Fruit fly (Drosophila melanogaster) whole organism, embryonic: ENCODE measurements around the gene orion.
A peak's percentile ranks its signal among the peaks of the same experiment; 100 is the strongest.

ENCODE experiments used
- Antp ChIP-seq: fragments of 200-800 bp; sonication (Bioruptor generic); optimal IDR thresholded peaks from 3 replicates; lab custom pipeline; 2016; ENCODE audit warnings: missing biosample characterization, missing genetic modification characterization
- Awh ChIP-seq: fragments of 200-800 bp; sonication (Bioruptor generic); IDR thresholded peaks from 2 replicates; pipeline ENCODE4, ENCODE4 v1.3.6; 2022; ENCODE audit warnings: missing biosample characterization, missing genetic modification characterization
- BEAF-32 ChIP-seq: fragments of 200-800 bp; sonication (Bioruptor generic); optimal IDR thresholded peaks from 3 replicates; lab custom pipeline; 2017; ENCODE audit warnings: missing biosample characterization, missing genetic modification characterization, mild to moderate bottlenecking, moderate library complexity, missing genetic modification reagents
- CG10565 ChIP-seq: fragments of 200-800 bp; sonication (Bioruptor generic); optimal IDR thresholded peaks from 3 replicates; lab custom pipeline; 2016; ENCODE audit warnings: missing biosample characterization, mild to moderate bottlenecking, missing genetic modification characterization
- CG10979 ChIP-seq: fragments of 200-800 bp; sonication (Bioruptor generic); optimal IDR thresholded peaks from 2 replicates; lab custom pipeline; 2018; ENCODE audit warnings: missing biosample characterization, mild to moderate bottlenecking, missing genetic modification characterization, moderate library complexity
- CG11504 ChIP-seq: fragments of 200-800 bp; sonication (Bioruptor generic); optimal IDR thresholded peaks from 3 replicates; lab custom pipeline; 2019; ENCODE audit warnings: missing biosample characterization, mild to moderate bottlenecking, missing genetic modification characterization, moderate library complexity
- CG12391 ChIP-seq: fragments of 200-800 bp; sonication (Bioruptor generic); optimal IDR thresholded peaks from 3 replicates; lab custom pipeline; 2018; ENCODE audit warnings: missing biosample characterization, mild to moderate bottlenecking, missing genetic modification characterization, moderate library complexity
- CG13123 ChIP-seq: fragments of 200-800 bp; sonication (Bioruptor generic); optimal IDR thresholded peaks from 2 replicates; lab custom pipeline; 2016; ENCODE audit warnings: missing biosample characterization, missing genetic modification characterization
- CG14710 ChIP-seq: fragments of 200-800 bp; sonication (Bioruptor generic); optimal IDR thresholded peaks from 3 replicates; lab custom pipeline; 2019; ENCODE audit warnings: missing biosample characterization, mild to moderate bottlenecking, missing genetic modification characterization, moderate library complexity
- CG1529 ChIP-seq: fragments of 200-800 bp; sonication (Bioruptor generic); optimal IDR thresholded peaks from 3 replicates; lab custom pipeline; 2018; ENCODE audit warnings: missing biosample characterization, missing genetic modification characterization
- CG32772 ChIP-seq: fragments of 200-800 bp; sonication (Bioruptor generic); IDR thresholded peaks from 2 replicates; pipeline ENCODE4 v1.3.6; 2022; ENCODE audit warnings: missing biosample characterization, missing genetic modification characterization
- CG3281 ChIP-seq: fragments of 200-800 bp; sonication (Bioruptor generic); optimal IDR thresholded peaks from 3 replicates; lab custom pipeline; 2017; ENCODE audit warnings: missing biosample characterization, mild to moderate bottlenecking, missing genetic modification characterization
- CG4854 ChIP-seq: fragments of 200-800 bp; sonication (Bioruptor generic); optimal IDR thresholded peaks from 2 replicates; lab custom pipeline; 2016; ENCODE audit warnings: missing biosample characterization, missing genetic modification characterization, inconsistent platforms
- CG6175 ChIP-seq: fragments of 200-800 bp; sonication (Bioruptor generic); IDR thresholded peaks from 3 replicates; pipeline ENCODE4 v1.3.6; 2022; ENCODE audit warnings: missing biosample characterization, missing genetic modification characterization
- CG7745 ChIP-seq: fragments of 200-800 bp; sonication (Bioruptor generic); optimal IDR thresholded peaks from 2 replicates; lab custom pipeline; 2018; ENCODE audit warnings: missing biosample characterization, mild to moderate bottlenecking, missing genetic modification characterization, moderate library complexity
- CHES-1-like ChIP-seq: fragments of 200-800 bp; sonication (Bioruptor generic); optimal IDR thresholded peaks from 2 replicates; lab custom pipeline; 2016; ENCODE audit warnings: missing biosample characterization, missing genetic modification characterization
- Dad ChIP-seq: fragments of 200-800 bp; sonication (Bioruptor generic); optimal IDR thresholded peaks from 3 replicates; lab custom pipeline; 2016; ENCODE audit warnings: missing biosample characterization, missing genetic modification characterization
- Elba2 ChIP-seq: fragments of 200-800 bp; sonication (Bioruptor generic); optimal IDR thresholded peaks from 3 replicates; lab custom pipeline; 2016; ENCODE audit warnings: missing biosample characterization, missing genetic modification characterization
- Fer2 ChIP-seq: fragments of 200-800 bp; sonication (Bioruptor generic); optimal IDR thresholded peaks from 2 replicates; lab custom pipeline; 2018; ENCODE audit warnings: missing biosample characterization, mild to moderate bottlenecking, missing genetic modification characterization, moderate library complexity
- Fer3 ChIP-seq: fragments of 200-800 bp; sonication (Bioruptor generic); optimal IDR thresholded peaks from 2 replicates; lab custom pipeline; 2018; ENCODE audit warnings: missing biosample characterization, mild to moderate bottlenecking, missing genetic modification characterization, moderate library complexity
- HLH3B ChIP-seq: fragments of 200-800 bp; sonication (Bioruptor generic); IDR thresholded peaks from 2 replicates; pipeline ENCODE4 v1.3.6; 2022; ENCODE audit warnings: missing biosample characterization, missing genetic modification characterization
- Hand ChIP-seq: fragments of 200-800 bp; sonication (Bioruptor generic); optimal IDR thresholded peaks from 2 replicates; lab custom pipeline; 2017; ENCODE audit warnings: mild to moderate bottlenecking, missing biosample characterization, missing genetic modification reagents, missing genetic modification characterization
- Lpt ChIP-seq: fragments of >200 bp; optimal IDR thresholded peaks from 2 replicates; lab custom pipeline; 2018; ENCODE audit warnings: missing biosample characterization, missing genetic modification characterization
- MBD-R2 ChIP-seq: fragments of 200-800 bp; sonication (Bioruptor generic); IDR thresholded peaks from 2 replicates; pipeline ENCODE4 v1.3.6; 2022; ENCODE audit warnings: missing biosample characterization, missing genetic modification characterization
- MTF-1 ChIP-seq: fragments of 200-800 bp; sonication (Bioruptor generic); optimal IDR thresholded peaks from 2 replicates; lab custom pipeline; 2018; ENCODE audit warnings: missing biosample characterization, mild to moderate bottlenecking, missing genetic modification characterization, borderline replicate concordance
- Med ChIP-seq: fragments of 200-800 bp; sonication (Bioruptor generic); peaks from one replicate; lab custom pipeline; 2016; ENCODE audit warnings: missing biosample characterization, missing genetic modification characterization, mild to moderate bottlenecking, inconsistent platforms, moderate library complexity
- Nf-YB ChIP-seq: fragments of 200-800 bp; sonication (Bioruptor generic); optimal IDR thresholded peaks from 3 replicates; lab custom pipeline; 2019; ENCODE audit warnings: missing biosample characterization, mild to moderate bottlenecking, missing genetic modification characterization, moderate library complexity
- Oli ChIP-seq: fragments of 200-800 bp; sonication (Bioruptor generic); optimal IDR thresholded peaks from 2 replicates; lab custom pipeline; 2018; ENCODE audit warnings: missing biosample characterization, mild to moderate bottlenecking, missing genetic modification characterization, moderate library complexity
- Opbp ChIP-seq: fragments of 200-800 bp; sonication (Bioruptor generic); IDR thresholded peaks from 3 replicates; pipeline ENCODE4 v1.3.6; 2022; ENCODE audit warnings: missing biosample characterization, missing genetic modification characterization; ENCODE audit not compliant: partially characterized antibody
- Scr ChIP-seq: fragments of 200-800 bp; sonication (Bioruptor generic); IDR thresholded peaks from 2 replicates; pipeline ENCODE4 v1.3.6; 2022; ENCODE audit warnings: missing biosample characterization, missing genetic modification characterization; ENCODE audit not compliant: partially characterized antibody
- Six4 ChIP-seq: fragments of 200-800 bp; sonication (Bioruptor generic); optimal IDR thresholded peaks from 2 replicates; lab custom pipeline; 2016; ENCODE audit warnings: missing biosample characterization, missing genetic modification characterization
- Sry-β ChIP-seq: fragments of 200-800 bp; sonication (Bioruptor generic); optimal IDR thresholded peaks from 2 replicates; lab custom pipeline; 2018; ENCODE audit warnings: missing biosample characterization, mild to moderate bottlenecking, missing genetic modification characterization, moderate library complexity
- ash1 ChIP-seq: fragments of 200-800 bp; sonication (Bioruptor generic); optimal IDR thresholded peaks from 2 replicates; lab custom pipeline; 2018; ENCODE audit warnings: missing biosample characterization, mild to moderate bottlenecking, missing genetic modification characterization
- crp ChIP-seq, 2 experiments: fragments of 200-800 bp; sonication (Bioruptor generic); optimal IDR thresholded peaks; 2 replicates in 1 of 2; 3 replicates in 1 of 2; lab custom pipeline; 2017; ENCODE audit warnings: missing biosample characterization in 2 of 2, missing genetic modification characterization in 2 of 2, mild to moderate bottlenecking in 1 of 2, moderate library complexity in 1 of 2
- da ChIP-seq: fragments of 200-800 bp; sonication (Bioruptor generic); optimal IDR thresholded peaks from 2 replicates; lab custom pipeline; 2016; ENCODE audit warnings: missing biosample characterization, missing genetic modification characterization
- dan ChIP-seq: fragments of 200-800 bp; sonication (Bioruptor generic); IDR thresholded peaks from 2 replicates; pipeline ENCODE4 v1.3.6; 2022; ENCODE audit warnings: missing biosample characterization, missing genetic modification characterization
- dpn ChIP-seq, 2 experiments: fragments of 200-800 bp; sonication (Bioruptor generic); optimal IDR thresholded peaks; 3 replicates each; lab custom pipeline; 2016; ENCODE audit warnings: missing biosample characterization in 2 of 2, missing genetic modification characterization in 2 of 2
- ems ChIP-seq: fragments of 200-800 bp; sonication (Bioruptor generic); optimal IDR thresholded peaks from 3 replicates; lab custom pipeline; 2016; ENCODE audit warnings: missing biosample characterization, missing genetic modification characterization
- eve ChIP-seq, 2 experiments: fragments of >200 bp; optimal IDR thresholded peaks; 2 replicates each; lab custom pipeline; 2017; ENCODE audit warnings: missing biosample characterization in 2 of 2, missing genetic modification characterization in 2 of 2
- gfzf ChIP-seq: fragments of 200-800 bp; sonication (Bioruptor generic); optimal IDR thresholded peaks from 2 replicates; lab custom pipeline; 2016; ENCODE audit warnings: missing biosample characterization, mild to moderate bottlenecking, missing genetic modification characterization, moderate library complexity
- gsb ChIP-seq: fragments of 200-800 bp; sonication (Bioruptor generic); IDR thresholded peaks from 2 replicates; pipeline ENCODE4 v1.3.6; 2022; ENCODE audit warnings: missing biosample characterization, missing genetic modification characterization
- hbn ChIP-seq: fragments of 200-800 bp; sonication (Bioruptor generic); IDR thresholded peaks from 2 replicates; pipeline ENCODE4 v1.3.6; 2022; ENCODE audit warnings: missing biosample characterization, missing genetic modification characterization; ENCODE audit not compliant: partially characterized antibody
- jigr1 ChIP-seq: fragments of 200-800 bp; sonication (Bioruptor generic); IDR thresholded peaks from 3 replicates; pipeline ENCODE4 v1.3.6; 2022; ENCODE audit warnings: missing biosample characterization, missing genetic modification characterization
- tin ChIP-seq: fragments of 200-800 bp; sonication (Bioruptor generic); optimal IDR thresholded peaks from 3 replicates; lab custom pipeline; 2016; ENCODE audit warnings: missing biosample characterization, missing genetic modification characterization
- tio ChIP-seq: fragments of 200-800 bp; sonication (Bioruptor generic); optimal IDR thresholded peaks from 2 replicates; lab custom pipeline; 2017; ENCODE audit warnings: missing biosample characterization, missing genetic modification characterization, inconsistent platforms
- ttk ChIP-seq: fragments of 200-800 bp; sonication (Bioruptor generic); IDR thresholded peaks from 2 replicates; pipeline ENCODE4 v2.1.2; 2022; ENCODE audit warnings: missing biosample characterization, missing genetic modification characterization
- vvl ChIP-seq: fragments of 200-800 bp; sonication (Bioruptor generic); IDR thresholded peaks from 2 replicates; pipeline ENCODE4 v1.3.6; 2022; ENCODE audit warnings: missing biosample characterization, missing genetic modification characterization
- zen ChIP-seq: fragments of 200-800 bp; sonication (Bioruptor generic); optimal IDR thresholded peaks from 3 replicates; lab custom pipeline; 2018; ENCODE audit warnings: missing biosample characterization, mild to moderate bottlenecking, missing genetic modification characterization, moderate library complexity

orion gene

DNA sequence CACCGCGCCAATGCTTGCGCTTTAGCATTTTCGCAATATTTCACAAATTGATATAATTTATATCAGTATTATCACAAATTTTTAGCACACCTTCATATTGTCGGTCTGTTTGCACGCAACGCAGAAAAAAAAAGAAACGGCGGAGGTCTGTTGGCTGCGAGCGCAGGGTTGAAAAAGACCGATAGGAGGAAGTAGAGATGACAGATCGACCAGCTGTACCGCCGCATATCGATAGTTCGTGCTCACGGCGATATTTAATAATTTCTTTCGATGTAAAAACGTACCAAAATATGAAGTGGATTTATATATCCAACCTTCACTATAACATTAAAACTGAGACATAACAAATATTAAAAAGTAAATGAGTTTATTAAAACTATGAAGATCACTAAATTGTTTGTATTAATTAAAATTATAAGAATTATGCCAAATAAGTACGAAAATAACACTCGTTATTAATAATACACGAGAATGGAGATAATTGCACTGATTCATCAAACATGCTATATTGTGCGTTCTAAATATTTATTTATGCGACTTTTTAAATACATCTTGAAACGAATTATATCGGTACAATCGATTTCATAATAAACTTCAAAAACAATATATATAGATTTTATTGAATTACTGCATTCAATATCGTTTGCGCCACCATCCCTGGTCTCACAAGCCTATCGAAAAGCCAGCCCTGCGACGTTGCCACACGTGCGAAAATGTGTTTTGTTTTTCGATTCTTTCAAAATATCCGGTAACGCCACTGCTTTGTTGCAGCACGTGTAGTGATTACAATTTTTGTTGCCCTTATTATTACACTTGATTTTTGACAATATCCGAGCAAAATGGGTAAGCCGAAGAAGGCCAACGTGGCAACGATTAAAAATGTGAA is 45.3 kb downstream of the orion start, which contains the start of the genes RpS6 and bys (continued):
- TF ChIP-seq Nf-YB (GFP tag; lab: Kevin White, UChicago), result peak; percentile 3
- TF ChIP-seq Scr (GFP tag; lab: Robert Waterston, UW), result peak; percentile 88
- 0 out of 3 replicates have a peak, but pooled peaks have one; percentile 13 for TF ChIP-seq CG6175 (GFP tag; lab: Robert Waterston, UW)
- TF ChIP-seq da (GFP tag; lab: Kevin White, UChicago), result no peak
- peak; percentile 57 for TF ChIP-seq Fer3
- peak in 1 of 2 experiments; percentile 65 for TF ChIP-seq crp (GFP tag; optimal IDR thresholded peaks at IDR 0.05; lab: Kevin White, UChicago)
- TF ChIP-seq CG10979 (tag; lab: Kevin White, UChicago), result peak; percentile 2
- peak; percentile 58 for TF ChIP-seq hbn (GFP tag; lab: Robert Waterston, UW)
- no peak for TF ChIP-seq CG13123 (GFP tag; lab: Kevin White, UChicago)
- peak; percentile 43; the same call in 1 of the 2 replicates for TF ChIP-seq Awh (GFP tag; lab: Robert Waterston, UW)
- no peak for TF ChIP-seq CG10565 (GFP tag; lab: Kevin White, UChicago)
- no peak for TF ChIP-seq tio
- TF ChIP-seq Opbp, result peak; percentile 92
- TF ChIP-seq ems, result no peak
- no peak for TF ChIP-seq Dad (GFP tag; lab: Kevin White, UChicago)
- TF ChIP-seq Med (GFP tag; lab: Kevin White, UChicago), result peak; percentile 89
- peak; percentile 59 for TF ChIP-seq CG12391 (tag; lab: Kevin White, UChicago)
- peak; percentile 30 to 31 for TF ChIP-seq dpn (GFP tag; optimal IDR thresholded peaks at IDR 0.05; lab: Kevin White, UChicago)
- no peak for TF ChIP-seq eve (GFP tag; optimal IDR thresholded peaks at IDR 0.05; lab: Kevin White, UChicago)
- TF ChIP-seq CG32772, result peak; percentile 58
- no peak for TF ChIP-seq Fer2 (tag; lab: Kevin White, UChicago)
- peak; percentile 38 for TF ChIP-seq MBD-R2 (GFP tag; lab: Robert Waterston, UW)
- peak; percentile 16 for TF ChIP-seq Sry-β (GFP tag; lab: Kevin White, UChicago)
- TF ChIP-seq gsb, result peak; percentile 31
- TF ChIP-seq CG7745 (tag; lab: Kevin White, UChicago), result peak; percentile 2
- peak; percentile 65 for TF ChIP-seq CG14710 (tag; lab: Kevin White, UChicago)
- TF ChIP-seq Antp (GFP tag; lab: Kevin White, UChicago), result peak; percentile 35
- no peak for TF ChIP-seq dan (GFP tag; lab: Robert Waterston, UW)
- TF ChIP-seq CG3281 (GFP tag; lab: Kevin White, UChicago), result peak; percentile 67
- TF ChIP-seq gfzf (GFP tag; lab: Kevin White, UChicago), result no peak
- peak; percentile 36 for TF ChIP-seq tin (GFP tag; lab: Kevin White, UChicago)
- no peak for TF ChIP-seq Elba2 (GFP tag; lab: Kevin White, UChicago)
- peak; percentile 5 for TF ChIP-seq CHES-1-like (GFP tag; lab: Kevin White, UChicago)
- no peak for TF ChIP-seq Six4 (GFP tag; lab: Kevin White, UChicago)
- TF ChIP-seq Hand, result no peak
- TF ChIP-seq vvl (GFP tag; lab: Robert Waterston, UW), result peak; percentile 31; the same call in 1 of the 2 replicates
- TF ChIP-seq CG4854 (GFP tag; lab: Kevin White, UChicago), result no peak
- TF ChIP-seq Oli (tag; lab: Kevin White, UChicago), result peak; percentile 33
- TF ChIP-seq BEAF-32, result peak; percentile 87
- TF ChIP-seq Lpt (GFP tag; lab: Kevin White, UChicago), result no peak
- TF ChIP-seq ttk (GFP tag; lab: Robert Waterston, UW), result peak; percentile 51; the same call in 1 of the 2 replicates
- TF ChIP-seq HLH3B (GFP tag; lab: Robert Waterston, UW), result peak; percentile 36; the same call in 1 of the 2 replicates
- no peak for TF ChIP-seq ash1 (GFP tag; lab: Kevin White, UChicago)
- TF ChIP-seq CG1529 (GFP tag; lab: Kevin White, UChicago), result no peak
- TF ChIP-seq MTF-1 (GFP tag; lab: Kevin White, UChicago), result peak; percentile 85
- peak; percentile 46 for TF ChIP-seq CG11504 (tag; lab: Kevin White, UChicago)
- TF ChIP-seq zen (tag; lab: Kevin White, UChicago), result peak; percentile 43
- no peak for TF ChIP-seq jigr1
